Worm (Caenorhabditis elegans) whole organism, late embryonic: ENCODE results near the gene Y38E10A.1.

ENCODE experiments used
- C08G9.2 ChIP-seq: sonication (generic microtip); optimal IDR thresholded peaks from 2 replicates; lab custom pipeline; 2016; ENCODE audit warnings: mild to moderate bottlenecking, missing genetic modification characterization, moderate library complexity, missing compliant biosample characterization
- F13H6.1 ChIP-seq: sonication (generic microtip); optimal IDR thresholded peaks from 2 replicates; lab custom pipeline; 2016; ENCODE audit warnings: missing genetic modification characterization, missing compliant biosample characterization
- K09A11.1 ChIP-seq: sonication (generic microtip); optimal IDR thresholded peaks from 2 replicates; lab custom pipeline; 2017; ENCODE audit warnings: antibody characterized with exemption, mild to moderate bottlenecking, missing genetic modification characterization, missing compliant biosample characterization; ENCODE audit not compliant: insufficient read depth
- T23F11.4 ChIP-seq: fragments of 200-800 bp; sonication (Bioruptor generic); optimal IDR thresholded peaks from 2 replicates; lab custom pipeline; 2018; ENCODE audit warnings: mild to moderate bottlenecking, missing genetic modification characterization, missing compliant biosample characterization
- Y22D7AL.16 ChIP-seq: sonication (generic microtip); optimal IDR thresholded peaks from 2 replicates; lab custom pipeline; 2016; ENCODE audit warnings: missing genetic modification characterization, missing compliant biosample characterization
- ahr-1 ChIP-seq: sonication (generic microtip); optimal IDR thresholded peaks from 2 replicates; lab custom pipeline; 2016; ENCODE audit warnings: missing genetic modification characterization, missing compliant biosample characterization
- ceh-14 ChIP-seq: sonication (generic microtip); optimal IDR thresholded peaks from 2 replicates; lab custom pipeline; 2016; ENCODE audit warnings: missing genotype, missing genetic modification characterization, missing compliant biosample characterization
- ceh-18 ChIP-seq: sonication (generic microtip); optimal IDR thresholded peaks from 2 replicates; lab custom pipeline; 2016; ENCODE audit warnings: missing genetic modification characterization, missing compliant biosample characterization
- ceh-19 ChIP-seq: fragments of 200-800 bp; sonication (Bioruptor generic); optimal IDR thresholded peaks from 2 replicates; lab custom pipeline; 2018; ENCODE audit warnings: mild to moderate bottlenecking, missing genetic modification characterization, missing compliant biosample characterization
- ceh-22 ChIP-seq: sonication (generic microtip); optimal IDR thresholded peaks from 2 replicates; lab custom pipeline; 2017; ENCODE audit warnings: missing biosample characterization, missing genetic modification characterization
- ceh-31 ChIP-seq: sonication (generic microtip); optimal IDR thresholded peaks from 2 replicates; lab custom pipeline; 2016; ENCODE audit warnings: missing genetic modification characterization, missing compliant biosample characterization
- ceh-34 ChIP-seq: sonication (generic microtip); optimal IDR thresholded peaks from 2 replicates; lab custom pipeline; 2016; ENCODE audit warnings: mild to moderate bottlenecking, missing genetic modification characterization, missing compliant biosample characterization
- ceh-45 ChIP-seq: fragments of 200-800 bp; sonication (Bioruptor generic); IDR thresholded peaks from 2 replicates; pipeline ENCODE4 v1.3.6; 2022; ENCODE audit warnings: missing genetic modification reagents, missing genetic modification characterization, missing compliant biosample characterization
- ceh-48 ChIP-seq: sonication (generic microtip); optimal IDR thresholded peaks from 2 replicates; lab custom pipeline; 2016; ENCODE audit warnings: missing genetic modification characterization, inconsistent platforms, missing compliant biosample characterization
- che-1 ChIP-seq: sonication (generic microtip); optimal IDR thresholded peaks from 2 replicates; lab custom pipeline; 2016; ENCODE audit warnings: mild to moderate bottlenecking, missing genetic modification characterization, missing compliant biosample characterization
- dve-1 ChIP-seq: sonication (generic microtip); optimal IDR thresholded peaks from 2 replicates; lab custom pipeline; 2017; ENCODE audit warnings: antibody characterized with exemption, mild to moderate bottlenecking, missing genetic modification characterization, missing compliant biosample characterization
- elt-2 ChIP-seq: sonication (generic microtip); optimal IDR thresholded peaks from 2 replicates; lab custom pipeline; 2016; ENCODE audit warnings: missing genetic modification reagents, missing genetic modification characterization, missing compliant biosample characterization
- elt-4 ChIP-seq: sonication (generic microtip); optimal IDR thresholded peaks from 2 replicates; lab custom pipeline; 2016; ENCODE audit warnings: missing genetic modification characterization, missing compliant biosample characterization
- ets-4 ChIP-seq: sonication (generic microtip); optimal IDR thresholded peaks from 2 replicates; lab custom pipeline; 2016; ENCODE audit warnings: missing genetic modification characterization, missing compliant biosample characterization
- fax-1 ChIP-seq: sonication (generic microtip); optimal IDR thresholded peaks from 2 replicates; lab custom pipeline; 2016; ENCODE audit warnings: missing genotype, missing genetic modification characterization, missing compliant biosample characterization
- fkh-6 ChIP-seq: sonication (generic microtip); optimal IDR thresholded peaks from 2 replicates; lab custom pipeline; 2016; ENCODE audit warnings: missing genetic modification characterization, missing compliant biosample characterization
- gmeb-2 ChIP-seq: sonication (generic microtip); optimal IDR thresholded peaks from 2 replicates; lab custom pipeline; 2016; ENCODE audit warnings: missing genetic modification characterization, inconsistent platforms, missing compliant biosample characterization
- hlh-13 ChIP-seq: fragments of 200-800 bp; sonication (Bioruptor generic); optimal IDR thresholded peaks from 2 replicates; lab custom pipeline; 2018; ENCODE audit warnings: mild to moderate bottlenecking, missing genetic modification characterization, missing compliant biosample characterization
- hlh-15 ChIP-seq: sonication (generic microtip); optimal IDR thresholded peaks from 2 replicates; lab custom pipeline; 2016; ENCODE audit warnings: missing genetic modification characterization, missing compliant biosample characterization
- hlh-30 ChIP-seq: sonication (generic microtip); optimal IDR thresholded peaks from 2 replicates; lab custom pipeline; 2017; ENCODE audit warnings: antibody characterized with exemption, missing genetic modification characterization, missing compliant biosample characterization; ENCODE audit not compliant: insufficient read depth
- hlh-6 ChIP-seq: sonication (generic microtip); optimal IDR thresholded peaks from 2 replicates; lab custom pipeline; 2016; ENCODE audit warnings: missing genotype, missing genetic modification characterization, missing compliant biosample characterization
- npax-4 ChIP-seq: sonication (generic microtip); optimal IDR thresholded peaks from 2 replicates; lab custom pipeline; 2016; ENCODE audit warnings: missing genetic modification characterization, missing compliant biosample characterization
- pag-3 ChIP-seq: sonication (generic microtip); optimal IDR thresholded peaks from 2 replicates; lab custom pipeline; 2016; ENCODE audit warnings: missing compliant biosample characterization, missing genetic modification characterization, borderline replicate concordance
- pha-2 ChIP-seq: sonication (generic microtip); optimal IDR thresholded peaks from 2 replicates; lab custom pipeline; 2017; ENCODE audit warnings: mild to moderate bottlenecking, missing genetic modification characterization, missing compliant biosample characterization
- pha-4 ChIP-seq: fragments of 150-350 bp; optimal IDR thresholded peaks from 2 replicates; lab custom pipeline; 2018; ENCODE audit warnings: missing biosample characterization, missing genetic modification reagents, missing genetic modification characterization
- pqm-1 ChIP-seq: sonication (generic microtip); optimal IDR thresholded peaks from 2 replicates; lab custom pipeline; 2016; ENCODE audit warnings: missing genetic modification characterization, missing compliant biosample characterization
- rnt-1 ChIP-seq: sonication (generic microtip); optimal IDR thresholded peaks from 2 replicates; lab custom pipeline; 2016; ENCODE audit warnings: missing genetic modification characterization, missing compliant biosample characterization
- sdc-2 ChIP-seq: sonication (generic microtip); optimal IDR thresholded peaks from 2 replicates; lab custom pipeline; 2016; ENCODE audit warnings: missing genotype, missing genetic modification characterization, missing compliant biosample characterization
- sox-2 ChIP-seq: fragments of 200-800 bp; sonication (Bioruptor generic); IDR thresholded peaks from 2 replicates; pipeline ENCODE4 v1.3.6; 2022; ENCODE audit warnings: missing genetic modification reagents, missing genetic modification characterization, missing compliant biosample characterization
- sox-4 ChIP-seq: sonication (generic microtip); optimal IDR thresholded peaks from 2 replicates; lab custom pipeline; 2017; ENCODE audit warnings: mild to moderate bottlenecking, missing genetic modification characterization, inconsistent platforms, missing compliant biosample characterization
- tbx-2 ChIP-seq: sonication (generic microtip); optimal IDR thresholded peaks from 2 replicates; lab custom pipeline; 2016; ENCODE audit warnings: missing genetic modification characterization, missing compliant biosample characterization
- tbx-7 ChIP-seq: sonication (generic microtip); optimal IDR thresholded peaks from 2 replicates; lab custom pipeline; 2016; ENCODE audit warnings: missing genotype, missing genetic modification characterization, missing compliant biosample characterization
- zip-5 ChIP-seq: sonication (generic microtip); optimal IDR thresholded peaks from 2 replicates; lab custom pipeline; 2016; ENCODE audit warnings: missing genetic modification characterization, missing compliant biosample characterization
- ztf-16 ChIP-seq: sonication (generic microtip); optimal IDR thresholded peaks from 2 replicates; lab custom pipeline; 2017; ENCODE audit warnings: missing genetic modification characterization, missing compliant biosample characterization

Gene Y38E10A.1

DNA sequence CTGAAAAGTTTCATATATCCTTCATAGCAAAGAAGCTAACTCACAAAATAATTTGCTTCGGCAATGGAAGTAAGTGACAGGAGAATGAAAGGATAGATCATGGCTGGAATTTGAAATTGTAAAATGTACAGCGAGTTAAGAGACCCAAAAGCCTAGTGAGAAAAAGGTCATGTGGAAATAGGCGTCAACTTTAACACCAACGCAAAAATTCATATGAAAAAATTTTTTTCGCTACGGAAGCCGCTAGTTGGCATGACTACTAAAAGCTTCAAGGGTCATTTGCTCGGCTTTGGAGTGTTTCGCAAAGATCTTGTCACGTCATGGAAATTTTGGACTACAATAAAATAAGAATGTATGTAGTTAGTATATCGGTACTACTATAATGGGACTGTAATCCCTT is at the start of gene Y38E10A.1:
TSS of gene Y38E10A.1 (minus strand) at position 101 of the 400 bp plus-strand sequence.
- no peak for TF ChIP-seq ahr-1 (tag; lab: Kevin White, UChicago)
- no peak for TF ChIP-seq sox-2 (GFP tag; lab: Robert Waterston, UW)
- TF ChIP-seq hlh-6, result no peak
- no peak for TF ChIP-seq ztf-16
- no peak for TF ChIP-seq ceh-34
- no peak for TF ChIP-seq sdc-2 (tag; lab: Kevin White, UChicago)
- no peak for TF ChIP-seq dve-1 (tag; lab: Kevin White, UChicago)
- no peak for TF ChIP-seq zip-5
- no peak for TF ChIP-seq ceh-22
- TF ChIP-seq hlh-13 (GFP tag; lab: Kevin White, UChicago), result no peak

DNA sequence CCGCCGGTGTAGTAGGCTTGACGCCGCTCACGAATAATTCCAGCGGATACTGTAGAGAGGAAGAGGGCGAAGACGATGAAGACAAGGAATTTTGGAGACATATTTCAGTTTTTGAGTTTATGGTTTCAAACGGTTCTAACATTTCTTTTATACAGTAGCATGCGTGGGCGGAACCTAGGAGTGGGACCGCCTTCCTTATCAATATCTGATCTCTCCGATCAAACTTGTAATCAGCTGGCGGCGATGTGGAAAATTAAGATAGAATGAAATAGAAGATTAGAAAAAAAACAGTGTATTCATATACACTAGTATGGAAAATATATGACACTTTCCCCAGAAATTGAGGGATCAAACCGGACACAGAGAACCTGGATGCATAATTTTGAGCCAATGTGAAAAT is 48.9 kb upstream of the Y38E10A.1 start, which contains the start of gene nspe-2:
TSS of gene nspe-2 (minus strand) at position 101 of the 400 bp plus-strand sequence.
- TF ChIP-seq ceh-14 (tag; lab: Kevin White, UChicago), result no peak
- TF ChIP-seq che-1 (tag; lab: Kevin White, UChicago), result no peak
- TF ChIP-seq ceh-19 (GFP tag; lab: Kevin White, UChicago), result no peak
- no peak for TF ChIP-seq pha-4 (tag; lab: Kevin White, UChicago)
- no peak for TF ChIP-seq sox-4 (tag; lab: Kevin White, UChicago)
- TF ChIP-seq elt-4 (tag; lab: Kevin White, UChicago), result no peak
- TF ChIP-seq hlh-15 (tag; lab: Kevin White, UChicago), result no peak
- no peak for TF ChIP-seq sdc-2 (tag; lab: Kevin White, UChicago)
- no peak for TF ChIP-seq ceh-22
- no peak for TF ChIP-seq tbx-2
- TF ChIP-seq ceh-18 (tag; lab: Kevin White, UChicago), result no peak

ce11 chrII:12617586-12617985 is 47.2 kb upstream of the Y38E10A.1 start, which contains the start of gene nspe-3:
Gene nspe-3 (plus strand): TSS chrII:12617886.
- TF ChIP-seq ceh-45 (GFP tag; lab: Robert Waterston, UW) (no peak), pqm-1 (tag; lab: Kevin White, UChicago) (no peak), ceh-48 (no peak), sdc-2 (tag; lab: Kevin White, UChicago) (no peak), ceh-18 (tag; lab: Kevin White, UChicago) (no peak), ceh-34 (no peak), hlh-30 (no peak), tbx-7 (tag; lab: Kevin White, UChicago) (no peak), C08G9.2 (tag; lab: Kevin White, UChicago) (no peak), ceh-22 (no peak), hlh-13 (GFP tag; lab: Kevin White, UChicago) (no peak), tbx-2 (no peak), ceh-31 (no peak), K09A11.1 (tag; lab: Kevin White, UChicago) (no peak), hlh-15 (tag; lab: Kevin White, UChicago) (no peak)

ce11 chrII:12616081-12616480 is 45.7 kb upstream of the Y38E10A.1 start, which contains the start of gene nspe-6:
Gene nspe-6 (minus strand): TSS chrII:12616181.
- TF ChIP-seq pha-2 (tag; lab: Kevin White, UChicago) (no peak), Y22D7AL.16 (no peak), F13H6.1 (tag; lab: Kevin White, UChicago) (no peak), hlh-30 (no peak), ceh-45 (GFP tag; lab: Robert Waterston, UW) (no peak), fkh-6 (tag; lab: Kevin White, UChicago) (no peak), elt-2 (no peak), ceh-19 (GFP tag; lab: Kevin White, UChicago) (no peak), pqm-1 (tag; lab: Kevin White, UChicago) (no peak), gmeb-2 (no peak), tbx-7 (tag; lab: Kevin White, UChicago) (no peak), pag-3 (tag; lab: Kevin White, UChicago) (no peak)

DNA sequence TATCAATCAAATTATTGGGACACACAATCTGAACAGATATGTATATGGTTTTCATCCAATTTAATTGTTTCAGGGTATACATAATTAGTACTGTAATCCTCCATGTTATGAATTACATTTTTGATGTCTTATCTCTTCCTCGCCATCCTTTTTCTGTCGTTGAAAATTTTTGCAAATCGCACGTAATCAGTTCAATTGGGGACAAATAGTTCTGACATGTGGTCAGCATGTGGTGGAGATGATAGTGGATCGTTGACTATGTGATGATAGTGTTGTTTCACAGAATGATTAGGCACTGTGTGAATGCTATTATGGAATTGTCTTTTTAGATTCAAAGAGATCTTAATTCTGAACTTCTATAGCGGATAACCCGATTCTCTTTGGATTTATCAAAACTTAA is 45.0 kb upstream of the Y38E10A.1 start:
- no peak for TF ChIP-seq T23F11.4 (GFP tag; lab: Kevin White, UChicago)
- no peak for TF ChIP-seq ets-4 (tag; lab: Kevin White, UChicago)
- no peak for TF ChIP-seq rnt-1 (tag; lab: Kevin White, UChicago)
- no peak for TF ChIP-seq fax-1 (tag; lab: Kevin White, UChicago)
- TF ChIP-seq npax-4, result no peak
